Worm (Caenorhabditis elegans): Measurements from ENCODE around the gene lron-4.
A peak's percentile ranks its signal among the peaks of the same experiment; 100 is the strongest.

DNA sequence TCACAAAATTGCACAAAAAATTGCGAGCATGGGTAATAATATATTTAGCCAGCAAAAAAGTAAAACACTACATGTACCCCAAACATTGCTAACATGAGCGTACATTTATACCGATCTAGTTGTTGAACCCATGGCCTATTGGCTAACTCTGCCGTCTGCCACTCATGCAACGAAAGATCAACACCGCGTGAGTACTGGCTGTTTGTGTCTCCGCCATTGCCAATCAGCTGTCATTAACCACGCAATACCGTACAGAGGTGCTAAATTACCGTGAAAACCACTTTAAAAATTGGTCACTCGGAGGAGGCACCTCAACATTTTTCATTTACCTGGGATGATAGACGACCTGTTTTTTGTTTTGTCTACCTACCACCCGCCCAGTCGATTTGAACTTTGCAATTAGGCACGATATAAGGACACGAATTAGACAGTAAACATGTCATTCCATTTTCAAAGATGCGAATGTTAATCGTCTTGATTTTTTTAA, 36.6 kb downstream of the lron-4 start, which contains the start of gene K02C4.2:
- no peak for TF ChIP-seq elt-1 (tag; optimal IDR thresholded peaks at IDR 0.05)
- TF ChIP-seq unc-62 (GFP tag; optimal IDR thresholded peaks at IDR 0.05) = no peak
- TF ChIP-seq R02D3.7 (tag; optimal IDR thresholded peaks at IDR 0.05) = no peak
- peak; percentile 42 for TF ChIP-seq snpc-4 (tag; optimal IDR thresholded peaks at IDR 0.05)
- no peak for TF ChIP-seq nhr-6 (tag; optimal IDR thresholded peaks at IDR 0.05)
- peak; percentile 9 for TF ChIP-seq nhr-11 (tag; optimal IDR thresholded peaks at IDR 0.05)
- peak; percentile 45 for TF ChIP-seq unc-55 (GFP tag; optimal IDR thresholded peaks at IDR 0.05)

Measured in whole organism, L2 larva.